Worm (Caenorhabditis elegans) whole organism, mixed stage, embryonic: ENCODE data around the gene C37H5.5.

ENCODE experiments used
- blmp-1 ChIP-seq: fragments of 150-350 bp; optimal IDR thresholded peaks from 2 replicates; lab custom pipeline; 2014; ENCODE audit warnings: missing biosample characterization, missing genetic modification characterization
- cnd-1 ChIP-seq: fragments of 200-800 bp; sonication (Bioruptor generic); optimal IDR thresholded peaks from 2 replicates; lab custom pipeline; 2018; ENCODE audit warnings: mild to moderate bottlenecking, missing genetic modification characterization, missing compliant biosample characterization
- mep-1 ChIP-seq: fragments of 150-350 bp; optimal IDR thresholded peaks from 2 replicates; lab custom pipeline; 2017; ENCODE audit warnings: missing biosample characterization, missing genetic modification reagents, missing genetic modification characterization, inconsistent platforms
- nhr-12 ChIP-seq: fragments of 150-350 bp; optimal IDR thresholded peaks from 2 replicates; lab custom pipeline; 2014; ENCODE audit warnings: missing biosample characterization, missing genetic modification characterization
- nhr-28 ChIP-seq: fragments of 150-350 bp; optimal IDR thresholded peaks from 2 replicates; lab custom pipeline; 2014; ENCODE audit warnings: missing biosample characterization, missing genetic modification characterization
- snpc-4 ChIP-seq: fragments of 150-350 bp; optimal IDR thresholded peaks from 2 replicates; lab custom pipeline; 2014; ENCODE audit warnings: missing biosample characterization, missing genetic modification characterization
- unc-62 ChIP-seq: fragments of 150-350 bp; optimal IDR thresholded peaks from 2 replicates; lab custom pipeline; 2014; ENCODE audit warnings: missing biosample characterization, missing genetic modification reagents, missing genetic modification characterization
- ztf-11 ChIP-seq: fragments of 150-350 bp; optimal IDR thresholded peaks from 2 replicates; lab custom pipeline; 2014; ENCODE audit warnings: missing biosample characterization, missing genetic modification characterization

ce11 chrV:4839913-4840312, 12.8 kb downstream of the C37H5.5 start, which contains the start of gene nas-9:
- TF ChIP-seq blmp-1 (tag; lab: Kevin White, UChicago), result no peak
- TF ChIP-seq cnd-1 (tag; lab: Kevin White, UChicago), result no peak
- no peak for TF ChIP-seq nhr-28 (tag; lab: Kevin White, UChicago)
- TF ChIP-seq ztf-11 (tag; lab: Kevin White, UChicago), result no peak
- TF ChIP-seq unc-62, result no peak
- no peak for TF ChIP-seq snpc-4 (tag; lab: Kevin White, UChicago)
- TF ChIP-seq mep-1 (tag; lab: Kevin White, UChicago), result no peak
- no peak for TF ChIP-seq nhr-12 (tag; lab: Kevin White, UChicago)
